Fruit fly (Drosophila melanogaster): ENCODE measurements around the gene CG12496.

CG12496 gene

DNA sequence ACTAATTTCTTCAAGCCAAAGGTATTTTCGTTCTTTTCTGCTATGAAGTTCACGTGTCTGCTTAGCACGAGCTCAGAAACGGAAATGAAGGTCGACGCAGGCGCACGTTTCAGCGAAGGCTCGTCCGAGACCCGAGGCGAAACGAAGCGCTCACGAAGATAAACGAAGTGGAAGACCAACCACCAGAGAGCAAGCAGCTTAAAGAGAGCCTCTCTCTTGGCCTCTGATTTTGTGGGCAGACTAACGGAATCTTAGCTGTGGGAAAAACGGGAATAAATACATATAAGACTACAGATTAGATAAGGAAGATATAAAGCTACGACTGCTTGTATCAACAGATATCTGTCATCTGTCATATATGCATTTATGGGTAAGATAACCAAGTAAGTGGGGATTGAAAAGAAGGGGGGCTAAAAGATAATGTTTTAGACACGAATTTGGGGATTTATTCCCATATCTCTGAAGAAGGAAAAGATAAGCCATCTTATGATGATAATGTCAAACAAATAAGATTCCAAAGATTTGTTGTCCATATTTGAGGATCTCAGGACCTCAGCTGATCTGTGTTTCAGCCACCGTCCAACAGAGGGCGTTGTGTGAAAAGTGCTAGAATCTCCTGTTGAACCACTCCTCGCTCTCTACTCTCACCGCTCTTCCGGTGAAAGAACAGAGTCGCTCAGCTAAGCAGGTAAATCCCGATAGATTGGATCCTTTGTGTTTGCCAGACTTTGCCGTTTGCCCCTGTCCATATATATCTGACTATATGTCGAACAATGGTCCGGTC is 22.9 kb downstream of the CG12496 start, which contains the start of gene PsGEF (continued):
- no peak for TF ChIP-seq dm (GFP tag; optimal IDR thresholded peaks at IDR 0.05)
- no peak for TF ChIP-seq Nf-YC (tag; optimal IDR thresholded peaks at IDR 0.05)
- TF ChIP-seq fd3F (GFP tag; optimal IDR thresholded peaks at IDR 0.05), result no peak
- no peak for TF ChIP-seq CG2712 (tag; optimal IDR thresholded peaks at IDR 0.05)
- no peak for TF ChIP-seq CG1024 (GFP tag; IDR thresholded peaks at IDR 0.05)
- peak in 1 of 2 experiments; percentile 40 for TF ChIP-seq crp (GFP tag; optimal IDR thresholded peaks at IDR 0.05)
- TF ChIP-seq klu (GFP tag; IDR thresholded peaks at IDR 0.05), result no peak
- no peak for TF ChIP-seq Ptx1 (GFP tag; IDR thresholded peaks at IDR 0.05)
- TF ChIP-seq pros (GFP tag; optimal IDR thresholded peaks at IDR 0.05), result peak; percentile 97
- TF ChIP-seq Nf-YB (GFP tag; optimal IDR thresholded peaks at IDR 0.05), result peak; percentile 9
- TF ChIP-seq CG4617 (GFP tag; optimal IDR thresholded peaks at IDR 0.05; ENCODE audit: borderline replicate concordance), result no peak
- no peak for TF ChIP-seq CG4360 (GFP tag; IDR thresholded peaks at IDR 0.05)
- TF ChIP-seq CG7745 (tag; optimal IDR thresholded peaks at IDR 0.05), result peak; percentile 24
- no peak for TF ChIP-seq nau (GFP tag; optimal IDR thresholded peaks at IDR 0.05)
- peak; percentile 83 for TF ChIP-seq sens (GFP tag)
- no peak for TF ChIP-seq jumu (GFP tag; optimal IDR thresholded peaks at IDR 0.05)
- TF ChIP-seq Tbp (GFP tag; optimal IDR thresholded peaks at IDR 0.05), result peak; percentile 54
- no peak for TF ChIP-seq so (GFP tag; IDR thresholded peaks at IDR 0.05)
- no peak for TF ChIP-seq CG8944 (GFP tag; optimal IDR thresholded peaks at IDR 0.05)
- no peak for TF ChIP-seq ab (GFP tag; optimal IDR thresholded peaks at IDR 0.05)
- peak; percentile 16 for TF ChIP-seq ewg (GFP tag; optimal IDR thresholded peaks at IDR 0.05)
- no peak for TF ChIP-seq ro (GFP tag; IDR thresholded peaks at IDR 0.05)
- no peak for TF ChIP-seq CG15601 (tag; optimal IDR thresholded peaks at IDR 0.05)
- no peak for TF ChIP-seq en (GFP tag; optimal IDR thresholded peaks at IDR 0.05)
- peak; percentile 50 for TF ChIP-seq fd102C (GFP tag; optimal IDR thresholded peaks at IDR 0.05)
- TF ChIP-seq ac (GFP tag; optimal IDR thresholded peaks at IDR 0.05), result no peak

DNA sequence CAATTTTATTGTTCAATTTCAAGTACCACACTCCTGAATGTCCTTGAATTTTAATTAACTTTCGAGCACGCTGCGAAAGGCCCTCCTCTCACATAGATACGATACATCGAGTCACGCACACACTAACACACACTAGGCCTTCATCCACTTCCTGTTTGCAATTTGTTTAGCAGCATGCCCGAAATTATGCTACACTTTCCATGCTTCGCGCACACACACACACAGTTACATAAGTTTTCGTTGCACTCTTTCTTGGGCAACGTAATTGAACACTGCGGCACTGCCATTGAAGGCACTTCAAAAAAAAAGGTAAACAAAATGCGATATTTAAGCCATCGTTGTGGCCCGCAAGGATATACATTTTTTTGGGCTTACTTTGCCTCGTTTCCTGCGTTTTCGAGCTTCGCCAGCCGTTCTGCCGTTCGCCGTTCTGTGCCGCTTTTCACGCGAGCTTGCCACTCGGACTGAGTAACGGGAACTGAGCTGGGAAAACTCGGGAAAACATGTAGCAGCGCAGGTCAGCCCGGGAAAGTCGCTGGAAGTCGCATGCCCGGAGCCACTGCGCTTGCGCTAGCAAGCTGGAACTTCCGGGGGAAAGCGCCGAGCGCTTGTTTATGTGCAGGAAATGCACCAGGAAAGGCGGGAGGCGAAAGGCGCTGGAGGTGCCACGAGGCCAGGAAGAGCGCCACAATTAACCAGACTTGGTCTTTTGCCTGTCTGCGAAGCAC is 27.4 kb downstream of the CG12496 start:
- TF ChIP-seq Ets65A (GFP tag) (peak; percentile 29), CTCF (GFP tag; optimal IDR thresholded peaks at IDR 0.05) (peak; percentile 20), sens (GFP tag) (peak; percentile 25), HLHmδ (GFP tag; optimal IDR thresholded peaks at IDR 0.05) (peak; percentile 71), CG15269 (tag; optimal IDR thresholded peaks at IDR 0.05) (no peak), CG9727 (GFP tag; optimal IDR thresholded peaks at IDR 0.05) (peak; percentile 9), grau (tag; optimal IDR thresholded peaks at IDR 0.05) (no peak), Ets97D (GFP tag; optimal IDR thresholded peaks at IDR 0.05) (peak; percentile 70), ewg (GFP tag; optimal IDR thresholded peaks at IDR 0.05) (peak; percentile 95), Bgb (GFP tag; IDR thresholded peaks at IDR 0.05; ENCODE audit: partially characterized antibody) (no peak), Hmr (GFP tag; optimal IDR thresholded peaks at IDR 0.05) (peak; percentile 32), CG9437 (GFP tag; optimal IDR thresholded peaks at IDR 0.05) (peak; percentile 90), BEAF-32 (GFP tag; optimal IDR thresholded peaks at IDR 0.05) (peak; percentile 14), Med (GFP tag) (peak; percentile 69), zen (tag; optimal IDR thresholded peaks at IDR 0.05) (peak; percentile 41), cg (GFP tag; optimal IDR thresholded peaks at IDR 0.05) (peak; percentile 74), Opbp (GFP tag; IDR thresholded peaks at IDR 0.05; ENCODE audit: partially characterized antibody) (0 out of 3 replicates have a peak, but pooled peaks have one; percentile 16), sqz (GFP tag; optimal IDR thresholded peaks at IDR 0.05) (no peak), Jarid2 (GFP tag; optimal IDR thresholded peaks at IDR 0.05) (peak; percentile 36), CG15601 (tag; optimal IDR thresholded peaks at IDR 0.05) (peak; percentile 64), wdn (GFP tag; IDR thresholded peaks at IDR 0.05) (no peak), Bteb2 (GFP tag; optimal IDR thresholded peaks at IDR 0.05) (no peak), stwl (tag; optimal IDR thresholded peaks at IDR 0.05) (peak; percentile 42), Pdp1 (GFP tag; optimal IDR thresholded peaks at IDR 0.05) (peak in 1 of 2 experiments; percentile 66), fd102C (GFP tag; optimal IDR thresholded peaks at IDR 0.05) (peak; percentile 53), Deaf1 (tag; optimal IDR thresholded peaks at IDR 0.05) (peak; percentile 37)

All from whole organism, embryonic.